Worm (Caenorhabditis elegans): ENCODE results near the gene ins-6.
"Not testable (repeated sequence)": the region's sequence is repeated elsewhere in the genome, so short reads cannot be mapped to it uniquely, and the experiment has no call there.

ins-6 gene

ce11 chrII:5997257-5997656, 3.0 kb upstream of the ins-6 start, which contains the start of gene ins-5:
Gene ins-5 (plus strand): TSS chrII:5997557.
- TF ChIP-seq egl-27 (tag; optimal IDR thresholded peaks at IDR 0.05) (no peak), nhr-12 (tag; optimal IDR thresholded peaks at IDR 0.05) (no peak), nhr-23 (tag; optimal IDR thresholded peaks at IDR 0.05) (no peak), lsy-12 (tag; optimal IDR thresholded peaks at IDR 0.05) (no peak), elt-3 (tag; optimal IDR thresholded peaks at IDR 0.05) (no peak), R02D3.7 (tag; optimal IDR thresholded peaks at IDR 0.05) (no peak), hmg-11 (tag; optimal IDR thresholded peaks at IDR 0.05) (no peak), ceh-9 (tag; optimal IDR thresholded peaks at IDR 0.05) (no peak), pqm-1 (tag; optimal IDR thresholded peaks at IDR 0.05) (no peak), mdl-1 (tag; optimal IDR thresholded peaks at IDR 0.05) (no peak), ceh-28 (tag; optimal IDR thresholded peaks at IDR 0.05) (no peak), mml-1 (tag; optimal IDR thresholded peaks at IDR 0.05) (no peak), ztf-11 (tag; optimal IDR thresholded peaks at IDR 0.05) (no peak), lin-15B (tag; optimal IDR thresholded peaks at IDR 0.05) (no peak), unc-62 (GFP tag; optimal IDR thresholded peaks at IDR 0.05) (no peak), fkh-2 (tag; optimal IDR thresholded peaks at IDR 0.05) (no peak)

ce11 chrII:6001004-6001403, 768 bp downstream of the ins-6 start:
- TF ChIP-seq elt-2 (tag; optimal IDR thresholded peaks at IDR 0.05) (no peak), daf-12 (tag; optimal IDR thresholded peaks at IDR 0.05) (no peak), ztf-4 (tag; optimal IDR thresholded peaks at IDR 0.05) (no peak), skn-1 (tag; optimal IDR thresholded peaks at IDR 0.05) (no peak), mml-1 (tag; optimal IDR thresholded peaks at IDR 0.05) (no peak), R02D3.7 (tag; optimal IDR thresholded peaks at IDR 0.05) (no peak), tbx-2 (tag; optimal IDR thresholded peaks at IDR 0.05) (no peak), elt-1 (tag; optimal IDR thresholded peaks at IDR 0.05) (no peak), jun-1 (tag; optimal IDR thresholded peaks at IDR 0.05) (no peak), lin-15B (tag; optimal IDR thresholded peaks at IDR 0.05) (no peak), ceh-82 (tag; optimal IDR thresholded peaks at IDR 0.05) (no peak), ceh-28 (tag; optimal IDR thresholded peaks at IDR 0.05) (no peak)

- not testable (repeated sequence) for TF ChIP-seq nhr-11, lin-39, daf-12 (tag; optimal IDR thresholded peaks at IDR 0.05)
These were observed 8.7 kb downstream of the ins-6 start, which contains the start of gene ZK84.4 for ce11 chrII:6008887-6009286. Gene ZK84.4 (minus strand): TSS chrII:6008987.

- TF ChIP-seq nhr-25 (tag; optimal IDR thresholded peaks at IDR 0.05) (no peak), pqm-1 (tag; optimal IDR thresholded peaks at IDR 0.05) (no peak), nhr-11 (tag; optimal IDR thresholded peaks at IDR 0.05) (no peak), nhr-23 (tag; optimal IDR thresholded peaks at IDR 0.05) (no peak), ZK546.5 (tag; optimal IDR thresholded peaks at IDR 0.05) (no peak), nhr-77 (tag; optimal IDR thresholded peaks at IDR 0.05) (no peak), ztf-4 (tag; optimal IDR thresholded peaks at IDR 0.05) (no peak), hmg-11 (tag; optimal IDR thresholded peaks at IDR 0.05) (no peak), nhr-28 (tag; optimal IDR thresholded peaks at IDR 0.05) (no peak), ceh-16 (tag; optimal IDR thresholded peaks at IDR 0.05) (no peak), unc-39 (tag; optimal IDR thresholded peaks at IDR 0.05) (no peak), lin-39 (tag; optimal IDR thresholded peaks at IDR 0.05) (no peak), ama-1 (optimal IDR thresholded peaks at IDR 0.05) (no peak), nfya-1 (tag; optimal IDR thresholded peaks at IDR 0.05; ENCODE audit: insufficient read depth) (no peak)
These were observed 10.3 kb downstream of the ins-6 start, which contains the start of gene ins-20 for ce11 chrII:6010544-6010943. Gene ins-20 (plus strand): TSS chrII:6010844.

- not testable (repeated sequence) for TF ChIP-seq nhr-67 (tag; optimal IDR thresholded peaks at IDR 0.05); unc-62 (GFP tag; optimal IDR thresholded peaks at IDR 0.05); nhr-28 (tag; optimal IDR thresholded peaks at IDR 0.05)
These were observed 13.8 kb downstream of the ins-6 start, which contains the start of gene ZK84.2 for ce11 chrII:6014057-6014456. Gene ZK84.2 (plus strand): TSS chrII:6014357.
